Worm (Caenorhabditis elegans): ENCODE results near the gene sri-24.

Gene sri-24

ce11 chrV:15190903-15191302 is 21.1 kb upstream of the sri-24 start, which contains the start of gene Y75B12B.11 (continued):
- TF ChIP-seq fos-1 (tag; optimal IDR thresholded peaks at IDR 0.05) = peak; percentile 16
- peak; percentile 57 for TF ChIP-seq elt-2 (tag; optimal IDR thresholded peaks at IDR 0.05)
- TF ChIP-seq lin-39 (tag; optimal IDR thresholded peaks at IDR 0.05) = no peak
- TF ChIP-seq alr-1 (tag; optimal IDR thresholded peaks at IDR 0.05; ENCODE audit: borderline replicate concordance) = no peak
- TF ChIP-seq unc-30 (tag; optimal IDR thresholded peaks at IDR 0.05) = no peak
- TF ChIP-seq nhr-71 (tag; optimal IDR thresholded peaks at IDR 0.05) = peak; percentile 87
- TF ChIP-seq nhr-77 (tag; optimal IDR thresholded peaks at IDR 0.05) = peak; percentile 45
- TF ChIP-seq isw-1 (GFP tag; IDR thresholded peaks at IDR 0.05) = no peak
- TF ChIP-seq ceh-63 (GFP tag; optimal IDR thresholded peaks at IDR 0.05) = no peak
- TF ChIP-seq nhr-19 (GFP tag; conservative IDR thresholded peaks at IDR 0.05) = peak; percentile 71
- no peak for TF ChIP-seq nhr-84 (tag; optimal IDR thresholded peaks at IDR 0.05)
- TF ChIP-seq jun-1 (tag; optimal IDR thresholded peaks at IDR 0.05) = peak; percentile 45
- TF ChIP-seq mef-2 (tag; optimal IDR thresholded peaks at IDR 0.05) = peak; percentile 39
- no peak for TF ChIP-seq unc-130 (tag; optimal IDR thresholded peaks at IDR 0.05)
- TF ChIP-seq zip-4 (GFP tag; optimal IDR thresholded peaks at IDR 0.05) = peak; percentile 29
- no peak for TF ChIP-seq egl-27 (tag; optimal IDR thresholded peaks at IDR 0.05)

ce11 chrV:15191971-15192370 is 20.0 kb upstream of the sri-24 start:
- TF ChIP-seq lir-3 (tag; optimal IDR thresholded peaks at IDR 0.05; ENCODE audit: poor library complexity) (no peak), mdl-1 (tag; optimal IDR thresholded peaks at IDR 0.05) (no peak), egl-27 (tag; optimal IDR thresholded peaks at IDR 0.05) (no peak), nhr-19 (GFP tag; conservative IDR thresholded peaks at IDR 0.05) (no peak), elt-3 (tag; optimal IDR thresholded peaks at IDR 0.05) (no peak), aha-1 (tag; optimal IDR thresholded peaks at IDR 0.05) (no peak), swsn-7 (tag; optimal IDR thresholded peaks at IDR 0.05) (no peak), aly-2 (tag; optimal IDR thresholded peaks at IDR 0.05) (no peak), egl-13 (tag; optimal IDR thresholded peaks at IDR 0.05) (no peak), nhr-47 (tag; optimal IDR thresholded peaks at IDR 0.05) (no peak), ceh-8 (GFP tag; optimal IDR thresholded peaks at IDR 0.05) (no peak)

ce11 chrV:15192377-15192776 is 19.6 kb upstream of the sri-24 start, which contains the start of gene plc-2:
Gene plc-2 (plus strand): TSS chrV:15192572.
- TF ChIP-seq C04F5.9 (tag; optimal IDR thresholded peaks at IDR 0.05) = no peak
- peak in 1 of 2 experiments; percentile 33 for TF ChIP-seq lin-35 (GFP tag; optimal IDR thresholded peaks at IDR 0.05)
- no peak for TF ChIP-seq efl-1 (optimal IDR thresholded peaks at IDR 0.05)
- peak in 1 of 2 experiments; percentile 16 for TF ChIP-seq efl-1 (GFP tag; optimal IDR thresholded peaks at IDR 0.05 in 1 of 2)
- TF ChIP-seq nhr-85 (tag) = peak; percentile 27
- no peak for TF ChIP-seq hlh-17 (GFP tag; optimal IDR thresholded peaks at IDR 0.05; ENCODE audit: borderline replicate concordance)
- no peak for TF ChIP-seq mef-2 (tag; optimal IDR thresholded peaks at IDR 0.05)
- TF ChIP-seq alr-1 (tag; optimal IDR thresholded peaks at IDR 0.05; ENCODE audit: borderline replicate concordance) = no peak
- no peak for TF ChIP-seq fkh-8 (tag; optimal IDR thresholded peaks at IDR 0.05)
- TF ChIP-seq mdl-1 (tag; optimal IDR thresholded peaks at IDR 0.05) = no peak
- TF ChIP-seq Y116A8C.19 (tag; optimal IDR thresholded peaks at IDR 0.05; ENCODE audit: borderline replicate concordance) = no peak
- no peak for TF ChIP-seq zag-1 (tag; optimal IDR thresholded peaks at IDR 0.05)
- TF ChIP-seq nhr-76 (tag; optimal IDR thresholded peaks at IDR 0.05) = no peak
- TF ChIP-seq ets-5 (GFP tag; IDR thresholded peaks at IDR 0.05) = no peak
- peak; percentile 55 for TF ChIP-seq elt-2 (tag; optimal IDR thresholded peaks at IDR 0.05)
- TF ChIP-seq hlh-4 (tag; optimal IDR thresholded peaks at IDR 0.05) = no peak
- no peak for TF ChIP-seq xbp-1 (tag; optimal IDR thresholded peaks at IDR 0.05)
- no peak for TF ChIP-seq dpl-1 (GFP tag; optimal IDR thresholded peaks at IDR 0.05)
- no peak for TF ChIP-seq snpc-4 (tag; optimal IDR thresholded peaks at IDR 0.05)
- TF ChIP-seq ceh-88 (GFP tag; IDR thresholded peaks at IDR 0.05) = no peak
- no peak for TF ChIP-seq nhr-20 (tag; optimal IDR thresholded peaks at IDR 0.05)
- TF ChIP-seq ceh-8 (GFP tag; optimal IDR thresholded peaks at IDR 0.05) = no peak
- no peak for TF ChIP-seq ztf-11 (tag; optimal IDR thresholded peaks at IDR 0.05)
- TF ChIP-seq lsy-2 (tag; optimal IDR thresholded peaks at IDR 0.05) = no peak
- no peak for TF ChIP-seq aly-2 (tag; optimal IDR thresholded peaks at IDR 0.05)
- no peak for TF ChIP-seq pqm-1 (tag; optimal IDR thresholded peaks at IDR 0.05)

Data from whole organism, L1 larva.